Fruit fly (Drosophila melanogaster) whole organism, wandering third instar larva: Measurements from ENCODE around the gene CG17721.

Experiments
- Abd-B ChIP-seq: fragments of >200 bp; optimal IDR thresholded peaks from 2 replicates; lab custom pipeline; 2017; ENCODE audit warnings: missing biosample characterization, missing genetic modification characterization
- CG9705 ChIP-seq: fragments of 200-800 bp; sonication (Bioruptor generic); optimal IDR thresholded peaks from 2 replicates; lab custom pipeline; 2018; ENCODE audit warnings: missing biosample characterization, mild to moderate bottlenecking, missing genetic modification characterization
- CrebA ChIP-seq: fragments of 200-800 bp; sonication (Bioruptor generic); optimal IDR thresholded peaks from 2 replicates; lab custom pipeline; 2016; ENCODE audit warnings: missing biosample characterization, mild to moderate bottlenecking, missing genetic modification characterization, borderline replicate concordance
- Dfd ChIP-seq: fragments of >200 bp; optimal IDR thresholded peaks from 2 replicates; lab custom pipeline; 2017; ENCODE audit warnings: missing biosample characterization, missing genetic modification characterization
- Dif ChIP-seq: fragments of 200-275, 200-300 bp; sonication (Bioruptor generic); optimal IDR thresholded peaks from 2 replicates; lab custom pipeline; 2018; ENCODE audit warnings: missing biosample characterization, missing genetic modification characterization; ENCODE audit not compliant: partially characterized antibody
- GATAd ChIP-seq: sonication (Bioruptor generic); optimal IDR thresholded peaks from 2 replicates; lab custom pipeline; 2016; ENCODE audit warnings: missing biosample characterization, missing genetic modification characterization
- HLH106 ChIP-seq: fragments of 200-800 bp; optimal IDR thresholded peaks from 3 replicates; lab custom pipeline; 2019; ENCODE audit warnings: missing biosample characterization, mild to moderate bottlenecking, missing genetic modification characterization, moderate library complexity
- Hnf4 ChIP-seq: fragments of 200-800 bp; sonication (Bioruptor generic); optimal IDR thresholded peaks from 2 replicates; lab custom pipeline; 2016; ENCODE audit warnings: missing biosample characterization, mild to moderate bottlenecking, missing genetic modification characterization
- Hr83 ChIP-seq: fragments of 200-300 bp; sonication (Bioruptor generic); optimal IDR thresholded peaks from 2 replicates; lab custom pipeline; 2016; ENCODE audit warnings: missing biosample characterization, mild to moderate bottlenecking, missing genetic modification characterization, moderate library complexity; ENCODE audit not compliant: poor library complexity, severe bottlenecking
- Myc ChIP-seq: fragments of >200 bp; optimal IDR thresholded peaks from 2 replicates; lab custom pipeline; 2017
- N ChIP-seq: fragments of >200 bp; optimal IDR thresholded peaks from 2 replicates; lab custom pipeline; 2018; ENCODE audit warnings: missing biosample characterization, missing external identifiers, missing genetic modification characterization
- OdsH ChIP-seq: fragments of 200-800 bp; sonication (Bioruptor generic); optimal IDR thresholded peaks from 2 replicates; lab custom pipeline; 2016; ENCODE audit warnings: missing biosample characterization, mild to moderate bottlenecking, missing genetic modification characterization
- Sp1 ChIP-seq: fragments of 200-800 bp; sonication (Bioruptor generic); optimal IDR thresholded peaks from 3 replicates; lab custom pipeline; 2019; ENCODE audit warnings: missing biosample characterization, mild to moderate bottlenecking, missing genetic modification characterization, moderate library complexity
- Vsx2 ChIP-seq: fragments of 200-300, 225-300 bp; sonication (Bioruptor generic); optimal IDR thresholded peaks from 2 replicates; lab custom pipeline; 2018; ENCODE audit warnings: missing biosample characterization, missing genetic modification characterization; ENCODE audit not compliant: partially characterized antibody
- br ChIP-seq: fragments of 200-800 bp; sonication (Bioruptor generic); optimal IDR thresholded peaks from 2 replicates; lab custom pipeline; 2016; ENCODE audit warnings: missing biosample characterization, missing genetic modification characterization
- brk ChIP-seq: fragments of 200-800 bp; sonication (Bioruptor generic); optimal IDR thresholded peaks from 2 replicates; lab custom pipeline; 2016; ENCODE audit warnings: missing biosample characterization, mild to moderate bottlenecking, missing genetic modification characterization
- dl ChIP-seq, 2 experiments: fragments of 175-275, 200-275 bp in 1 of 2; fragments of 200-275 bp in 1 of 2; sonication (Bioruptor generic); optimal IDR thresholded peaks; lab custom pipeline; 2018; ENCODE audit warnings: mild to moderate bottlenecking in 2 of 2, missing biosample characterization in 2 of 2, missing genetic modification characterization in 2 of 2, moderate library complexity in 2 of 2; ENCODE audit not compliant: partially characterized antibody in 2 of 2, insufficient read depth in 1 of 2
- dmrt93B ChIP-seq: fragments of 200-800 bp; sonication (Bioruptor generic); optimal IDR thresholded peaks from 2 replicates; lab custom pipeline; 2018; ENCODE audit warnings: missing biosample characterization, mild to moderate bottlenecking, missing genetic modification characterization
- dsf ChIP-seq: sonication (Bioruptor generic); optimal IDR thresholded peaks from 2 replicates; lab custom pipeline; 2016; ENCODE audit warnings: missing biosample characterization, missing genetic modification characterization, borderline replicate concordance
- ey ChIP-seq: fragments of 200-800 bp; sonication (Bioruptor generic); optimal IDR thresholded peaks from 2 replicates; lab custom pipeline; 2016; ENCODE audit warnings: missing biosample characterization, missing genetic modification characterization
- foxo ChIP-seq, 2 experiments: fragments of 200-800 bp; sonication (Bioruptor generic); optimal IDR thresholded peaks; 2 replicates in 1 of 2; 3 replicates in 1 of 2; lab custom pipeline; 2016 to 2017; ENCODE audit warnings: missing biosample characterization in 2 of 2, missing genetic modification characterization in 2 of 2
- fru ChIP-seq: fragments of 200-800 bp; sonication (Bioruptor generic); optimal IDR thresholded peaks from 3 replicates; lab custom pipeline; 2016; ENCODE audit warnings: missing biosample characterization, mild to moderate bottlenecking, missing genetic modification characterization
- h ChIP-seq: fragments of 200-800 bp; sonication (Bioruptor generic); optimal IDR thresholded peaks from 3 replicates; lab custom pipeline; 2016; ENCODE audit warnings: missing biosample characterization, mild to moderate bottlenecking, missing genetic modification characterization
- jim ChIP-seq: fragments of 175-275, 200-325 bp; sonication (Bioruptor generic); optimal IDR thresholded peaks from 2 replicates; lab custom pipeline; 2016; ENCODE audit warnings: missing biosample characterization, mild to moderate bottlenecking, missing genetic modification characterization
- pan ChIP-seq: fragments of >200 bp; optimal IDR thresholded peaks from 2 replicates; lab custom pipeline; 2017
- psq ChIP-seq: fragments of 200-800 bp; sonication (Bioruptor generic); optimal IDR thresholded peaks from 3 replicates; lab custom pipeline; 2017; ENCODE audit warnings: missing biosample characterization, mild to moderate bottlenecking, missing genetic modification characterization, moderate library complexity
- rgr ChIP-seq: fragments of 200-800 bp; sonication (Bioruptor generic); optimal IDR thresholded peaks from 3 replicates; lab custom pipeline; 2016; ENCODE audit warnings: missing biosample characterization, mild to moderate bottlenecking, missing genetic modification characterization
- sage ChIP-seq: fragments of 200-800 bp; sonication (Bioruptor generic); optimal IDR thresholded peaks from 2 replicates; lab custom pipeline; 2016; ENCODE audit warnings: missing biosample characterization, mild to moderate bottlenecking, missing genetic modification characterization
- sv ChIP-seq: fragments of 200-800 bp; sonication (Bioruptor generic); optimal IDR thresholded peaks from 3 replicates; lab custom pipeline; 2016; ENCODE audit warnings: missing biosample characterization, missing genetic modification characterization
- usp ChIP-seq: fragments of >200 bp; optimal IDR thresholded peaks from 2 replicates; lab custom pipeline; 2017; ENCODE audit warnings: missing biosample characterization, missing genetic modification characterization
- woc ChIP-seq: sonication (Bioruptor generic); optimal IDR thresholded peaks from 2 replicates; lab custom pipeline; 2016; ENCODE audit warnings: missing biosample characterization, mild to moderate bottlenecking, missing genetic modification characterization

CG17721 gene

DNA sequence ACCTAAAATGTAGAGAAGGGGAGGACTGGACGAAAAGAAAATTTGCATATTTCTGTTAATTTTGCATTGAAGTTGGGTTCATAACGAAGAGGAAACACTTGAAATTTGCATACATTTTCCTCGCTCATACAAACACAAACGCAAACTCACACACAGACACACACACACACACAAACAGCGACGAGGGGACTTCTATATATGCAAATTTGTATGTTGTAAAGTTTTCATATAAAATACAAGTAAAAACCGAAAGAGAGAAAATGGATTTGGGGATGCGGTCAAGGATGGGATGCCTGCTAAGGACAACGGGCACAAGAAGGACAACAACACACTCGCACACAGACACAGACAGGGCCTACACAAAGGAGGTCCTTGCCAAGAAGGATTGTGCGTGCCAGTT is 22.6 kb downstream of the CG17721 start:
- TF ChIP-seq psq (GFP tag; lab: Kevin White, UChicago) (no peak), foxo (GFP tag; optimal IDR thresholded peaks at IDR 0.05; lab: Kevin White, UChicago) (no peak), Hr83 (GFP tag; lab: Kevin White, UChicago) (no peak), HLH106 (tag; lab: Kevin White, UChicago) (no peak), OdsH (GFP tag; lab: Kevin White, UChicago) (no peak), dmrt93B (no peak), Abd-B (no peak), CrebA (GFP tag; lab: Kevin White, UChicago) (no peak), ey (GFP tag; lab: Kevin White, UChicago) (no peak), GATAd (no peak), jim (no peak), CG9705 (GFP tag; lab: Kevin White, UChicago) (no peak)
- TF ChIP-seq, all 38 proteins: peak for 0

DNA sequence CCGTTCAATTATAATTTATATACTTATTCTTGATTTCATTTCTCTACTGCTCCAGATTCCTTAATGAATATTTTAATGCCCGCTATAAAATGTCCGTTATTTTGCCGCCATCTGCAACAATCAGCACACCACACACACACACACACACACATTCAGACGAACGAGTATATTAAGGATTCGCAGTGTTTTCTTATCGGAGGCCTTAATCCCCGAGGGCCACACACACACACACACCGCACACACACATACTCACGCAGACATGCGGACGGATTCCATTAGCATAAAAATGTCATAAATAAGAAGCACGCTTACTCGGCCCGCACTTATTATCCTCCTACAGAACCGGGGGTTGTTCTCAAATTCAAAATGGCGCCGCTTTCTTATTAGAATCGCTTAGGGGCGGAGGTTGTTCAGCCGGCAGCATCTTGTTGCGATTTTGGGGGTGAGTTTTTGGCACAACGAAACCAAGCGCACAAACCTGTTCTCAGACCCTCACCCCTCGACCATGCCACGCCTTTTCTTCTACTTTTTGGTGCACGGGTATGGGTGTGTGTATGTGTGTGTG is 26.1 kb downstream of the CG17721 start:
- TF ChIP-seq Dfd (peak; percentile 62), dl (GFP tag; optimal IDR thresholded peaks at IDR 0.05; lab: Kevin White, UChicago; ENCODE audit: insufficient read depth in 1 of 2, partially characterized antibody in 2 of 2) (no peak)

DNA sequence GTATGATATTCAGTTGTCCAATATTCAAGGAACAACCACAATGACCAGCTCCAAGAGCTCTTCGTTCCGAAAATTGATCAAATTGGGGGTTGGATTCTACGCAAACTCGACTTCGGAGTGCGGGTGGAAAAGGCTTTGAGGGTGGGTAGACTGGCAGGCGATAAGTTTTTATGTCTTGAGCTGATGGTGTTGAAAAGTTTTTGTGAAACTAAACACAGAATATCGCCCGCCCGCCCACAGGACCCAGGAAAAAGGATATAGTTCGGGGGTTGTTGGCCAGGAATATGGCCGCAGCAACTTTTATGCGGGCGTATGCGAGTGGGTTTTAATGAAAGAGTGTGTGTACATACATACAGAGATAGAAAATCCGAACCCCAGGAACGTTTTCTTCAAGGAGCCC is 28.6 kb downstream of the CG17721 start:
- TF ChIP-seq sage (GFP tag; lab: Kevin White, UChicago) (no peak), Vsx2 (no peak), woc (GFP tag; lab: Kevin White, UChicago) (no peak), dl (GFP tag; optimal IDR thresholded peaks at IDR 0.05; lab: Kevin White, UChicago; ENCODE audit: insufficient read depth in 1 of 2, partially characterized antibody in 2 of 2) (no peak), N (GFP tag; lab: Kevin White, UChicago) (no peak), CrebA (GFP tag; lab: Kevin White, UChicago) (no peak), dsf (no peak), sv (no peak), pan (lab: Kevin White, UChicago) (no peak), Sp1 (no peak), ey (GFP tag; lab: Kevin White, UChicago) (no peak), GATAd (no peak), Hnf4 (no peak), usp (no peak), Myc (lab: Kevin White, UChicago) (no peak), HLH106 (tag; lab: Kevin White, UChicago) (no peak)

DNA sequence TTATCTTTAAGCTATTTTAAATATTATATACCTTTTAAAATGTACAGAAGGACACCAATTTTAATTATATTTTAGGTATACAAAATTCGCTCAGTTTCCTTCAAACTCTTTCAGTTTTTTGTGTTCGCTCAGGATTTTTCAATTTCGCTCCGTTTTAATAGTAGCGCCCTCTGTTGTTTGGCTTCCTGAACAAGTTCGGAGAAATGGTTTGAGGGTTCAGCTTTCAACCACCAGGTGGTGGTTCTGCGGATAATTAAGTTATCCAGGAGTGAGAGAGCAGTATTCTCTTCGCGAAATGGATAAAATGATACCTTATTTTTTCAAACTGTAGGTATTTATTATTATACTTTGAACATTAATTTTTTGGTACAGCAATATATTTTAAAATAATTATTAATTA is 34.1 kb downstream of the CG17721 start:
- peak; percentile 10 for TF ChIP-seq HLH106 (tag; lab: Kevin White, UChicago)
- TF ChIP-seq Hnf4 = no peak
- peak; percentile 7 for TF ChIP-seq fru (GFP tag; lab: Kevin White, UChicago)
- TF ChIP-seq br (GFP tag; lab: Kevin White, UChicago) = peak; percentile 2
- no peak for TF ChIP-seq brk (GFP tag; lab: Kevin White, UChicago)
- peak; percentile 7 for TF ChIP-seq sv
- peak; percentile 15 for TF ChIP-seq h (GFP tag; lab: Kevin White, UChicago)
- TF ChIP-seq rgr (GFP tag; lab: Kevin White, UChicago) = peak; percentile 37
- TF ChIP-seq Dif (GFP tag; lab: Kevin White, UChicago) = no peak
- peak in 1 of 2 experiments; percentile 11 for TF ChIP-seq foxo (GFP tag; optimal IDR thresholded peaks at IDR 0.05; lab: Kevin White, UChicago)
- TF ChIP-seq Sp1 = peak; percentile 17
- TF ChIP-seq Hr83 (GFP tag; lab: Kevin White, UChicago) = no peak
- TF ChIP-seq, all 38 proteins: peak for 8

DNA sequence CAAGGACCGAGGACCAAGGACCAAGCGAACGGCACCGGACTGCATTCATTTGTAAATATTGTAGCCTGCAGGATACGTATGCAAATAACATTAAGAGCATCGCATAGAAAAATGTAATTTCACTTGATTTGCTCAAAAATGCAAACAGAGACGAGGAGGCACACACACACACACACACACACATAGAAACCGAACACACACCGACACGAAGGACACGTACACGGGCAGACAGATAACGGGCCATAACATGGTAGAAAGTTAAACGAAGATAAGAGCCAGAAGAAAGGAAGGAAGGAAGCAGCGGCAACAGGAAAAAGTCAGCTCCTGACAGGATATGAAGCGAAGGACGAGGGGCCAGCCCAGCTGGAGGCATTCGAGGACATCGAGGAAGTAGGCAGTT is 35.6 kb downstream of the CG17721 start:
- TF ChIP-seq foxo (GFP tag; optimal IDR thresholded peaks at IDR 0.05; lab: Kevin White, UChicago) (no peak), Dfd (peak; percentile 59), jim (no peak)
- TF ChIP-seq, all 38 proteins: peak for 1
